Fruit fly (Drosophila melanogaster): ENCODE results near the gene CG2926.
A peak's percentile ranks its signal among the peaks of the same experiment; 100 is the strongest.

The CG2926 gene

dm6 chr3R:5587863-5588519 is at the start of gene CG2926 (continued):
- TF ChIP-seq Oaz (GFP tag; IDR thresholded peaks at IDR 0.05) (no peak), hbn (GFP tag; IDR thresholded peaks at IDR 0.05; ENCODE audit: partially characterized antibody) (peak; percentile 83), sd (tag; optimal IDR thresholded peaks at IDR 0.05) (no peak), row (GFP tag; IDR thresholded peaks at IDR 0.05) (peak; percentile 90), slp2 (GFP tag; optimal IDR thresholded peaks at IDR 0.05) (no peak), Gug (GFP tag; IDR thresholded peaks at IDR 0.05) (peak; percentile 75; the same call in 2 of the 4 replicates), CG17802 (tag; optimal IDR thresholded peaks at IDR 0.05) (peak; percentile 48), CG16813 (GFP tag; IDR thresholded peaks at IDR 0.05; ENCODE audit: partially characterized antibody) (peak; percentile 88), H15 (GFP tag; IDR thresholded peaks at IDR 0.05) (no peak; the same call in 2 of the 3 replicates), phol (tag; optimal IDR thresholded peaks at IDR 0.05) (peak; percentile 97), CG4404 (GFP tag; IDR thresholded peaks at IDR 0.05) (no peak), CG1024 (GFP tag; IDR thresholded peaks at IDR 0.05) (no peak), CG10979 (tag; optimal IDR thresholded peaks at IDR 0.05) (no peak), CG9817 (tag; optimal IDR thresholded peaks at IDR 0.05) (no peak), oc (tag; optimal IDR thresholded peaks at IDR 0.05) (no peak), CG4282 (GFP tag; optimal IDR thresholded peaks at IDR 0.05) (peak; percentile 15), tx (GFP tag; optimal IDR thresholded peaks at IDR 0.05) (peak; percentile 13), E2f1 (GFP tag; IDR thresholded peaks at IDR 0.05) (no peak), prd (optimal IDR thresholded peaks at IDR 0.05) (no peak), prd (GFP tag; IDR thresholded peaks at IDR 0.05) (peak; percentile 31; the same call in 1 of the 3 replicates), Eip74EF (GFP tag; optimal IDR thresholded peaks at IDR 0.05) (no peak), Stat92E (GFP tag; optimal IDR thresholded peaks at IDR 0.05) (peak in 1 of 3 experiments; percentile 29), abd-A (tag; optimal IDR thresholded peaks at IDR 0.05) (no peak), nau (GFP tag; optimal IDR thresholded peaks at IDR 0.05) (no peak), BEAF-32 (GFP tag; optimal IDR thresholded peaks at IDR 0.05) (peak; percentile 87), Spps (tag; optimal IDR thresholded peaks at IDR 0.05) (no peak), Opbp (GFP tag; IDR thresholded peaks at IDR 0.05; ENCODE audit: partially characterized antibody) (peak; percentile 94), CG14441 (GFP tag; IDR thresholded peaks at IDR 0.05) (0 out of 2 replicates have a peak, but pooled peaks have one; percentile 18), Mrtf (GFP tag; IDR thresholded peaks at IDR 0.05) (no peak; the same call in 2 of the 3 replicates), Dad (GFP tag; optimal IDR thresholded peaks at IDR 0.05) (no peak), en (GFP tag; optimal IDR thresholded peaks at IDR 0.05) (no peak), Hmx (GFP tag; optimal IDR thresholded peaks at IDR 0.05) (no peak), her (GFP tag; optimal IDR thresholded peaks at IDR 0.05) (peak; percentile 55), bigmax (GFP tag; optimal IDR thresholded peaks at IDR 0.05) (no peak), dysf (GFP tag; IDR thresholded peaks at IDR 0.05) (peak; percentile 45; the same call in 1 of the 3 replicates), CG15479 (GFP tag; optimal IDR thresholded peaks at IDR 0.05) (no peak), lmd (GFP tag; IDR thresholded peaks at IDR 0.05) (no peak; the same call in 1 of the 2 replicates), CG6791 (GFP tag; IDR thresholded peaks at IDR 0.05; ENCODE audit: partially characterized antibody) (peak; percentile 94), ind (GFP tag; optimal IDR thresholded peaks at IDR 0.05) (no peak), CG10462 (GFP tag; optimal IDR thresholded peaks at IDR 0.05) (no peak), repo (GFP tag; optimal IDR thresholded peaks at IDR 0.05) (peak; percentile 16), slou (GFP tag; optimal IDR thresholded peaks at IDR 0.05) (peak; percentile 16), C15 (GFP tag; IDR thresholded peaks at IDR 0.05) (no peak), da (GFP tag; optimal IDR thresholded peaks at IDR 0.05) (no peak), CG7963 (GFP tag; IDR thresholded peaks at IDR 0.05; ENCODE audit: partially characterized antibody) (peak; percentile 88), Lim3 (GFP tag; IDR thresholded peaks at IDR 0.05) (no peak), CG12299 (tag; optimal IDR thresholded peaks at IDR 0.05) (no peak), CG14965 (GFP tag; optimal IDR thresholded peaks at IDR 0.05; ENCODE audit: borderline replicate concordance) (no peak), Ptx1 (GFP tag; IDR thresholded peaks at IDR 0.05) (peak; percentile 51)
